Worm (Caenorhabditis elegans) whole organism, L4/young adult: ENCODE measurements around the gene kin-30.

Experiments
- W03F9.2 ChIP-seq: fragments of 150-350 bp; optimal IDR thresholded peaks from 2 replicates; lab custom pipeline; 2014; ENCODE audit warnings: missing biosample characterization, missing genetic modification characterization
- dao-5 ChIP-seq: sonication (generic microtip); optimal IDR thresholded peaks from 2 replicates; lab custom pipeline; 2016; ENCODE audit warnings: missing genotype, missing genetic modification characterization, moderate library complexity, missing compliant biosample characterization
- him-1 ChIP-seq: sonication (generic microtip); optimal IDR thresholded peaks from 2 replicates; lab custom pipeline; 2016; ENCODE audit warnings: missing genotype, missing genetic modification reagents, missing genetic modification characterization, missing compliant biosample characterization

DNA sequence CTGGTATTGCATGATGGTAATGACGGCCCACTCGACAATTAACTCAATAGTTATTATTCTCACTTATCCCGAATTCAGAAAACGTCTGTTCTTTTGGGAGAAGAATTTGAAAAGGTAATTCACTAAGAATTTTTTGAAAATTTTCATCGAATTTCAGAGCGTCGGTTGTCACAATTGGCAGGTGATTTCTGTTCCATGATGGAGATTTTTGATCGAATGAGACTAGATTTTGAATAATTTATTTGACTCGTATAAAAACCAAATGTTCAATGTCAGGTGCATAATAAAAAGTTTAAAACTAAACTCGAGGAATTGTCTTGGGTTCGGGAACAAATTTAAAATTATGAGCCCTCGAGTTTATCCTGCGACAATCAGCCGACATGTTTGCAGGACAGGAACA lies 27.9 kb upstream of the kin-30 start, which contains the start of gene sri-25:
- TF ChIP-seq him-1 (tag; lab: Kevin White, UChicago) (no peak), dao-5 (tag; lab: Kevin White, UChicago) (no peak), W03F9.2 (no peak)
